ENCODE assay signal across 5 fruit fly cellular contexts in the genomic region with DNA sequence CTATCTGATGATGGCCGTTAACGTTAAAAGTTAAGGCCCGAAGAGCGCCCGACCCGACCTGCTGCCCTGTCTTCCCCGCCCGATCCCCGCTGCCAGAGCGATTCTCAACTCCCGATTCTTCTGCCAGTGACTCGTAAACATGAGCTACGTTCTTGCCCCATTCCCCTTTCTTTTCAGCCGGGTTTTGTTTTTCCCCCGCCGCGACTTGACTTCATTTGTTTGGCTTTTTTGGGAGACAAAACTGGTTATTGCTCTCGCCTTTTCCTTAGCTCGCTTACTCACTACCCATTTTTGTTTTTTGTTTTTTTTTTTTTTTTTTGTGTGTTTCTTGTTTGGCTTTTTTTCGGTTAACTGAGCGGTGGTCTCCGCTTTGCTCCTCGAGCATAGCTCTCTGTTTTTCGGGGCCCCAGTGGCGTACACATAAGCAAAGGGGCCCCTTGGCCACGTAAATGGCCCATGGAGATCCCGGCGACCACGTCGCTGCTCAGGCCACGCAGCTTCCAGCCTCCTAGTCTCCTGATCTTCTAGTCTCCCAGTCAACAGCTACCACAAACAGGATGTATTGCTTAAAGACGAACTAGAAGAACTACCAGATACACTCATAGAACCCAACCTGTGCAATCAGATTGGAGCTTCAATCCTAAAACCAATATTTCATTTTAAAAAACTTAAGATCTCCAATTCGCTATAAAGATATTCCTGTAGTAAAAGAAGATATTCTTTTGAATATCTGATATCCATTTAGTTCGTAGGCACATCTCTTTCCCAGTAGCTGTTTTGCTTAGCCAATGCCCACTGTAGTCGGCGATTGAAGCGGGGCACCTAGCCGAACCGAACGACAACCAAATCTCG.
TF ChIP-seq lines count a peak whose summit lies in the region.

No protein-coding gene starts in this region.

- no peak for TF ChIP-seq CTCF in whole organism, embryonic (GFP tag; optimal IDR thresholded peaks at IDR 0.05; lab: Kevin White, UChicago)

TF ChIP-seq in whole organism, 6 proteins besides CTCF, POLR2A, EP300 and RAD21:
- peak in 1 of 2 experiments; percentile 70 for TF ChIP-seq EcR (GFP tag; optimal IDR thresholded peaks at IDR 0.05; lab: Kevin White, UChicago)
- TF ChIP-seq Dll (optimal IDR thresholded peaks at IDR 0.05; lab: Kevin White, UChicago), result peak; percentile 11
- no peak for TF ChIP-seq usp (GFP tag; optimal IDR thresholded peaks at IDR 0.05; lab: Kevin White, UChicago)

TF ChIP-seq in whole organism, embryonic, 481 proteins besides CTCF, POLR2A, EP300 and RAD21 (continues in another document):
- TF ChIP-seq CG6791 (GFP tag; IDR thresholded peaks at IDR 0.05; lab: Robert Waterston, UW; ENCODE audit: partially characterized antibody) (no peak), Hr78 (GFP tag; optimal IDR thresholded peaks at IDR 0.05; lab: Kevin White, UChicago) (peak in 1 of 2 experiments; percentile 48), CG12769 (tag; optimal IDR thresholded peaks at IDR 0.05; lab: Kevin White, UChicago) (peak; percentile 93), crol (GFP tag; IDR thresholded peaks at IDR 0.05; lab: Robert Waterston, UW) (peak; percentile 82), CG3838 (GFP tag; optimal IDR thresholded peaks at IDR 0.05; lab: Kevin White, UChicago) (no peak), CG9932 (GFP tag; IDR thresholded peaks at IDR 0.05; lab: Robert Waterston, UW) (peak; percentile 37), CG7839 (tag; optimal IDR thresholded peaks at IDR 0.05; lab: Kevin White, UChicago) (peak; percentile 32), CG10366 (GFP tag; IDR thresholded peaks at IDR 0.05; lab: Robert Waterston, UW) (no peak), grau (tag; optimal IDR thresholded peaks at IDR 0.05; lab: Kevin White, UChicago) (peak; percentile 91), CG3847 (GFP tag; IDR thresholded peaks at IDR 0.05; lab: Robert Waterston, UW) (no peak), corto (GFP tag; optimal IDR thresholded peaks at IDR 0.05; lab: Kevin White, UChicago) (peak; percentile 40), sens (GFP tag; lab: Kevin White, UChicago) (peak; percentile 90), CG6689 (GFP tag; IDR thresholded peaks at IDR 0.05; lab: Robert Waterston, UW) (peak; percentile 30; the same call in 1 of the 2 replicates), CG12391 (tag; optimal IDR thresholded peaks at IDR 0.05; lab: Kevin White, UChicago) (peak; percentile 22), CG18262 (tag; optimal IDR thresholded peaks at IDR 0.05; lab: Kevin White, UChicago) (peak; percentile 47), chif (GFP tag; optimal IDR thresholded peaks at IDR 0.05; lab: Kevin White, UChicago) (peak in 1 of 2 experiments; percentile 5), Ssrp (tag; optimal IDR thresholded peaks at IDR 0.05; lab: Kevin White, UChicago) (peak; percentile 10), nmo (GFP tag; optimal IDR thresholded peaks at IDR 0.05; lab: Kevin White, UChicago) (peak; percentile 27), amos (GFP tag; IDR thresholded peaks at IDR 0.05; lab: Robert Waterston, UW; ENCODE audit: partially characterized antibody) (no peak)

TF ChIP-seq in whole organism, prepupa, 60 proteins besides CTCF, POLR2A, EP300 and RAD21 (continues in another document):
- TF ChIP-seq Gug (GFP tag; IDR thresholded peaks at IDR 0.05; lab: Robert Waterston, UW) (peak; percentile 61), fd59A (GFP tag; optimal IDR thresholded peaks at IDR 0.05; lab: Kevin White, UChicago) (peak; percentile 77), Ets21C (GFP tag; optimal IDR thresholded peaks at IDR 0.05; lab: Kevin White, UChicago) (no peak), CG1621 (tag; optimal IDR thresholded peaks at IDR 0.05; lab: Kevin White, UChicago) (peak; percentile 60), CG6808 (GFP tag; optimal IDR thresholded peaks at IDR 0.05; lab: Kevin White, UChicago) (peak; percentile 75), lz (GFP tag; optimal IDR thresholded peaks at IDR 0.05; lab: Kevin White, UChicago) (peak; percentile 32), Eip93F (GFP tag; optimal IDR thresholded peaks at IDR 0.05; lab: Kevin White, UChicago) (no peak), CG8319 (GFP tag; optimal IDR thresholded peaks at IDR 0.05; lab: Kevin White, UChicago) (peak; percentile 1), CG6276 (GFP tag; optimal IDR thresholded peaks at IDR 0.05; lab: Kevin White, UChicago) (peak; percentile 87), Sox14 (GFP tag; optimal IDR thresholded peaks at IDR 0.05; lab: Kevin White, UChicago) (peak; percentile 56), CG6792 (GFP tag; optimal IDR thresholded peaks at IDR 0.05; lab: Kevin White, UChicago) (peak; percentile 38), Hr4 (GFP tag; optimal IDR thresholded peaks at IDR 0.05; lab: Kevin White, UChicago) (peak; percentile 91), fkh (GFP tag; optimal IDR thresholded peaks at IDR 0.05; lab: Kevin White, UChicago) (peak; percentile 15), CG7368 (GFP tag; optimal IDR thresholded peaks at IDR 0.05; lab: Kevin White, UChicago) (peak; percentile 19), CG16779 (tag; optimal IDR thresholded peaks at IDR 0.05; lab: Kevin White, UChicago) (peak; percentile 57), OdsH (GFP tag; optimal IDR thresholded peaks at IDR 0.05; lab: Kevin White, UChicago) (peak; percentile 75), cyc (GFP tag; optimal IDR thresholded peaks at IDR 0.05; lab: Kevin White, UChicago) (peak; percentile 23), Blimp-1 (GFP tag; optimal IDR thresholded peaks at IDR 0.05; lab: Kevin White, UChicago) (peak; percentile 33), CG10631 (GFP tag; optimal IDR thresholded peaks at IDR 0.05; lab: Kevin White, UChicago) (peak; percentile 78), Lpt (GFP tag; optimal IDR thresholded peaks at IDR 0.05; lab: Kevin White, UChicago) (peak; percentile 71)

TF ChIP-seq in whole organism, pupa, 21 proteins besides CTCF, POLR2A, EP300 and RAD21:
- peak; percentile 83 for TF ChIP-seq Ets98B (GFP tag; IDR thresholded peaks at IDR 0.05; lab: Robert Waterston, UW)
- TF ChIP-seq CG17806 (tag; optimal IDR thresholded peaks at IDR 0.05; lab: Kevin White, UChicago), result peak; percentile 54
- peak; percentile 61 for TF ChIP-seq rn (GFP tag; IDR thresholded peaks at IDR 0.05; lab: Robert Waterston, UW)
- peak; percentile 40 for TF ChIP-seq gl (tag; optimal IDR thresholded peaks at IDR 0.05; lab: Kevin White, UChicago)
- TF ChIP-seq CG34367 (tag; optimal IDR thresholded peaks at IDR 0.05; lab: Kevin White, UChicago), result peak; percentile 64
- peak; percentile 77 for TF ChIP-seq Pif1A (GFP tag; optimal IDR thresholded peaks at IDR 0.05; lab: Kevin White, UChicago)
- TF ChIP-seq D1 (tag; optimal IDR thresholded peaks at IDR 0.05; lab: Kevin White, UChicago), result peak; percentile 15
- peak; percentile 80 for TF ChIP-seq CG15710 (tag; optimal IDR thresholded peaks at IDR 0.05; lab: Kevin White, UChicago)
- peak; percentile 88 for TF ChIP-seq Pif1B (GFP tag; optimal IDR thresholded peaks at IDR 0.05; lab: Kevin White, UChicago)
- peak; percentile 86 for TF ChIP-seq CG14655 (GFP tag; optimal IDR thresholded peaks at IDR 0.05; lab: Kevin White, UChicago)
- TF ChIP-seq CG9948 (tag; optimal IDR thresholded peaks at IDR 0.05; lab: Kevin White, UChicago), result peak; percentile 69
- TF ChIP-seq CG13204 (GFP tag; optimal IDR thresholded peaks at IDR 0.05; lab: Kevin White, UChicago), result peak; percentile 57
- TF ChIP-seq EcR (GFP tag; optimal IDR thresholded peaks at IDR 0.05; lab: Kevin White, UChicago), result peak; percentile 88
- peak; percentile 92 for TF ChIP-seq CG12605 (GFP tag; IDR thresholded peaks at IDR 0.05; lab: Robert Waterston, UW)
- TF ChIP-seq fd96Ca (GFP tag; IDR thresholded peaks at IDR 0.05; lab: Robert Waterston, UW), result peak; percentile 79
- TF ChIP-seq Snoo (tag; optimal IDR thresholded peaks at IDR 0.05; lab: Kevin White, UChicago), result peak; percentile 73
- peak; percentile 72 for TF ChIP-seq CG10348 (GFP tag; IDR thresholded peaks at IDR 0.05; lab: Robert Waterston, UW)
- TF ChIP-seq CG32121 (GFP tag; IDR thresholded peaks at IDR 0.05; lab: Robert Waterston, UW), result peak; percentile 76
- peak; percentile 86 for TF ChIP-seq CG4496 (GFP tag; IDR thresholded peaks at IDR 0.05; lab: Robert Waterston, UW)
- TF ChIP-seq CG8159 (tag; optimal IDR thresholded peaks at IDR 0.05; lab: Kevin White, UChicago), result peak; percentile 76
- TF ChIP-seq CG8301 (tag; optimal IDR thresholded peaks at IDR 0.05; lab: Kevin White, UChicago), result peak; percentile 76

TF ChIP-seq in whole organism, wandering third instar larva, 38 proteins besides CTCF, POLR2A, EP300 and RAD21 (continues in another document):
- TF ChIP-seq woc (GFP tag; optimal IDR thresholded peaks at IDR 0.05; lab: Kevin White, UChicago), result peak; percentile 21
- TF ChIP-seq HLH106 (tag; optimal IDR thresholded peaks at IDR 0.05; lab: Kevin White, UChicago), result peak; percentile 17
- TF ChIP-seq Dif (GFP tag; optimal IDR thresholded peaks at IDR 0.05; lab: Kevin White, UChicago; ENCODE audit: partially characterized antibody), result peak; percentile 59
- peak; percentile 6 for TF ChIP-seq dmrt93B (GFP tag; optimal IDR thresholded peaks at IDR 0.05; lab: Kevin White, UChicago)
- TF ChIP-seq usp (GFP tag; optimal IDR thresholded peaks at IDR 0.05; lab: Kevin White, UChicago), result no peak
- TF ChIP-seq rgr (GFP tag; optimal IDR thresholded peaks at IDR 0.05; lab: Kevin White, UChicago), result no peak
- TF ChIP-seq Hr83 (GFP tag; optimal IDR thresholded peaks at IDR 0.05; lab: Kevin White, UChicago; ENCODE audit: poor library complexity, severe bottlenecking), result peak; percentile 43
- peak; percentile 77 for TF ChIP-seq jim (GFP tag; optimal IDR thresholded peaks at IDR 0.05; lab: Kevin White, UChicago)
- TF ChIP-seq Sp1 (GFP tag; optimal IDR thresholded peaks at IDR 0.05; lab: Kevin White, UChicago), result peak; percentile 53
- no peak for TF ChIP-seq sv (GFP tag; optimal IDR thresholded peaks at IDR 0.05; lab: Kevin White, UChicago)
- peak; percentile 36 for TF ChIP-seq br (GFP tag; optimal IDR thresholded peaks at IDR 0.05; lab: Kevin White, UChicago)
- peak; percentile 49 for TF ChIP-seq ey (GFP tag; optimal IDR thresholded peaks at IDR 0.05; lab: Kevin White, UChicago)
- TF ChIP-seq CG9705 (GFP tag; optimal IDR thresholded peaks at IDR 0.05; lab: Kevin White, UChicago), result no peak
- peak; percentile 91 for TF ChIP-seq Rel (GFP tag; optimal IDR thresholded peaks at IDR 0.05; lab: Kevin White, UChicago)
- TF ChIP-seq Rel (tag; optimal IDR thresholded peaks at IDR 0.05; lab: Kevin White, UChicago), result peak; percentile 93
- TF ChIP-seq h (GFP tag; optimal IDR thresholded peaks at IDR 0.05; lab: Kevin White, UChicago), result peak; percentile 29
- peak; percentile 5 for TF ChIP-seq sage (GFP tag; optimal IDR thresholded peaks at IDR 0.05; lab: Kevin White, UChicago)
- TF ChIP-seq fru (GFP tag; optimal IDR thresholded peaks at IDR 0.05; lab: Kevin White, UChicago), result peak; percentile 30
- peak; percentile 4 to 16 for TF ChIP-seq foxo (GFP tag; optimal IDR thresholded peaks at IDR 0.05; lab: Kevin White, UChicago)
- peak; percentile 9 for TF ChIP-seq brk (GFP tag; optimal IDR thresholded peaks at IDR 0.05; lab: Kevin White, UChicago)
- TF ChIP-seq Jra (GFP tag; optimal IDR thresholded peaks at IDR 0.05; lab: Kevin White, UChicago), result peak; percentile 5
- TF ChIP-seq Myc (optimal IDR thresholded peaks at IDR 0.05; lab: Kevin White, UChicago), result no peak
- TF ChIP-seq psq (GFP tag; optimal IDR thresholded peaks at IDR 0.05; lab: Kevin White, UChicago), result peak; percentile 74
- TF ChIP-seq pan (optimal IDR thresholded peaks at IDR 0.05; lab: Kevin White, UChicago), result no peak
